Worm (Caenorhabditis elegans): ENCODE results near the gene F38B7.2.

DNA sequence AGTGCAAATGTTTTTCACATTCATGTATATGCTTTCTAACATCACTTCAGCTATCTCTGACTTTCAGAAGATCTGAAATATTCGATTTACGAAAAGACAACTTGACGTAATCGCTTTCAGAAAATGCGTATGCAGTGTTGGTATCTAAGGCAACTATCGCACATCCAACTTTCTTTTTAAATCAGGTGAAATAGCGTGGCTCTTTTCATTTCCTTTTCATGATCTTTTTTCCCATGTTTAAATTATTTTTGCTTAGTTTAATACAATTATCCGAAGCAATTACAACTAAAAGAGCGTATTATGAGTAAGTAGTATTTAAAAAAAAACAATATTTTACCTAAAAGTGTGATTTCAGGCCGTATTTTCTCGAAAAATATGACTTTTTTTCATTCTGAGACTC lies 3.0 kb downstream of the F38B7.2 start, which contains the start of gene F38B7.11:
- TF ChIP-seq ceh-6 (GFP tag; optimal IDR thresholded peaks at IDR 0.05), result no peak
- no peak for TF ChIP-seq pha-4 (tag; optimal IDR thresholded peaks at IDR 0.05)
- TF ChIP-seq pag-3 (tag; optimal IDR thresholded peaks at IDR 0.05; ENCODE audit: borderline replicate concordance), result no peak
- no peak for TF ChIP-seq ceh-14 (tag; optimal IDR thresholded peaks at IDR 0.05)
- TF ChIP-seq nfya-1 (tag; optimal IDR thresholded peaks at IDR 0.05), result no peak
- no peak for TF ChIP-seq hlh-30 (tag; optimal IDR thresholded peaks at IDR 0.05; ENCODE audit: insufficient read depth)
- no peak for TF ChIP-seq lim-6 (tag; optimal IDR thresholded peaks at IDR 0.05)
- TF ChIP-seq pqm-1 (tag; optimal IDR thresholded peaks at IDR 0.05), result no peak

Data from whole organism, late embryonic.